Fruit fly (Drosophila melanogaster) whole organism, embryonic: Measurements from ENCODE around the gene CG43813.

Source experiments
- ATbp ChIP-seq: fragments of 200-800 bp; sonication (Bioruptor generic); optimal IDR thresholded peaks from 2 replicates; lab custom pipeline; 2017; ENCODE audit warnings: missing biosample characterization, mild to moderate bottlenecking, missing genetic modification characterization, missing genetic modification reagents
- Blimp-1 ChIP-seq: fragments of 200-800 bp; sonication (Bioruptor generic); optimal IDR thresholded peaks from 3 replicates; lab custom pipeline; 2018; ENCODE audit warnings: missing biosample characterization, missing genetic modification characterization, mild to moderate bottlenecking, moderate library complexity, missing genetic modification reagents
- CG10267 ChIP-seq: fragments of 200-800 bp; sonication (Bioruptor generic); optimal IDR thresholded peaks from 2 replicates; lab custom pipeline; 2018; ENCODE audit warnings: missing biosample characterization, mild to moderate bottlenecking, missing genetic modification characterization, moderate library complexity
- CG10321 ChIP-seq: fragments of 200-800 bp; sonication (Bioruptor generic); IDR thresholded peaks from 2 replicates; pipeline ENCODE4 v1.3.6; 2022; ENCODE audit warnings: missing biosample characterization, missing genetic modification characterization
- CG10959 ChIP-seq: fragments of 200-800 bp; sonication (Bioruptor generic); IDR thresholded peaks from 2 replicates; pipeline ENCODE4 v1.3.6; 2022; ENCODE audit warnings: missing biosample characterization, missing genetic modification characterization
- CG14667 ChIP-seq: fragments of 200-800 bp; sonication (Bioruptor generic); IDR thresholded peaks from 2 replicates; pipeline ENCODE4 v1.3.6; 2022; ENCODE audit warnings: missing biosample characterization, missing genetic modification characterization
- CG14965 ChIP-seq: fragments of 200-800 bp; sonication (Bioruptor generic); optimal IDR thresholded peaks from 2 replicates; lab custom pipeline; 2016; ENCODE audit warnings: missing biosample characterization, missing genetic modification characterization, borderline replicate concordance
- CG15269 ChIP-seq: fragments of 200-800 bp; sonication (Bioruptor generic); optimal IDR thresholded peaks from 2 replicates; lab custom pipeline; 2018; ENCODE audit warnings: missing biosample characterization, mild to moderate bottlenecking, missing genetic modification characterization, moderate library complexity
- CG1603 ChIP-seq: fragments of 200-800 bp; sonication (Bioruptor generic); optimal IDR thresholded peaks from 2 replicates; lab custom pipeline; 2019; ENCODE audit warnings: missing biosample characterization, mild to moderate bottlenecking, missing genetic modification characterization, moderate library complexity
- CG17359 ChIP-seq: fragments of 200-800 bp; sonication (Bioruptor generic); optimal IDR thresholded peaks from 3 replicates; lab custom pipeline; 2018; ENCODE audit warnings: missing biosample characterization, mild to moderate bottlenecking, missing genetic modification characterization, moderate library complexity
- CG17385 ChIP-seq: fragments of 200-800 bp; sonication (Bioruptor generic); optimal IDR thresholded peaks from 3 replicates; lab custom pipeline; 2018; ENCODE audit warnings: missing biosample characterization, mild to moderate bottlenecking, missing genetic modification characterization
- CG2120 ChIP-seq: fragments of 200-800 bp; sonication (Bioruptor generic); optimal IDR thresholded peaks from 3 replicates; lab custom pipeline; 2016; ENCODE audit warnings: missing biosample characterization, missing genetic modification characterization
- CG2678 ChIP-seq: fragments of 200-800 bp; sonication (Bioruptor generic); optimal IDR thresholded peaks from 3 replicates; lab custom pipeline; 2019; ENCODE audit warnings: missing biosample characterization, mild to moderate bottlenecking, missing genetic modification characterization, moderate library complexity
- CG2875 ChIP-seq: fragments of 200-800 bp; sonication (Bioruptor generic); optimal IDR thresholded peaks from 2 replicates; lab custom pipeline; 2017; ENCODE audit warnings: missing biosample characterization, mild to moderate bottlenecking, missing genetic modification characterization, missing genetic modification reagents
- CG30403 ChIP-seq: fragments of 200-800 bp; sonication (Bioruptor generic); optimal IDR thresholded peaks from 3 replicates; lab custom pipeline; 2016; ENCODE audit warnings: missing biosample characterization, missing genetic modification characterization
- CG4820 ChIP-seq: fragments of 200-800 bp; sonication (Bioruptor generic); optimal IDR thresholded peaks from 3 replicates; lab custom pipeline; 2016; ENCODE audit warnings: missing biosample characterization, missing genetic modification characterization
- CG6689 ChIP-seq: fragments of 200-800 bp; sonication (Bioruptor generic); IDR thresholded peaks from 2 replicates; pipeline ENCODE4 v1.3.6; 2022; ENCODE audit warnings: missing biosample characterization, missing genetic modification characterization
- CG8359 ChIP-seq: fragments of 200-800 bp; sonication (Bioruptor generic); optimal IDR thresholded peaks from 2 replicates; lab custom pipeline; 2017; ENCODE audit warnings: missing biosample characterization, mild to moderate bottlenecking, missing genetic modification characterization, borderline replicate concordance
- CG9817 ChIP-seq: fragments of 200-800 bp; sonication (Bioruptor generic); optimal IDR thresholded peaks from 2 replicates; lab custom pipeline; 2018; ENCODE audit warnings: missing biosample characterization, mild to moderate bottlenecking, missing genetic modification characterization, moderate library complexity
- Fer1 ChIP-seq: fragments of 200-800 bp; sonication (Bioruptor generic); optimal IDR thresholded peaks from 2 replicates; lab custom pipeline; 2017; ENCODE audit warnings: missing biosample characterization, mild to moderate bottlenecking, missing genetic modification characterization
- Hmr ChIP-seq: fragments of 200-800 bp; sonication (Bioruptor generic); optimal IDR thresholded peaks from 3 replicates; lab custom pipeline; 2017; ENCODE audit warnings: mild to moderate bottlenecking, missing biosample characterization, missing genetic modification reagents, missing genetic modification characterization
- Hr51 ChIP-seq, 2 experiments: fragments of 200-800 bp; sonication (Bioruptor generic); optimal IDR thresholded peaks; 2 replicates in 1 of 2; 3 replicates in 1 of 2; lab custom pipeline; 2016 to 2018; ENCODE audit warnings: missing biosample characterization in 2 of 2, missing genetic modification characterization in 2 of 2, mild to moderate bottlenecking in 1 of 2, moderate library complexity in 1 of 2
- Meics ChIP-seq: fragments of 200-800 bp; sonication (Bioruptor generic); optimal IDR thresholded peaks from 2 replicates; lab custom pipeline; 2017; ENCODE audit warnings: missing biosample characterization, mild to moderate bottlenecking, missing genetic modification characterization
- Oli ChIP-seq: fragments of 200-800 bp; sonication (Bioruptor generic); optimal IDR thresholded peaks from 2 replicates; lab custom pipeline; 2018; ENCODE audit warnings: missing biosample characterization, mild to moderate bottlenecking, missing genetic modification characterization, moderate library complexity
- Ptx1 ChIP-seq: fragments of 200-800 bp; sonication (Bioruptor generic); IDR thresholded peaks from 2 replicates; pipeline ENCODE4 v1.3.6; 2022; ENCODE audit warnings: missing biosample characterization, missing genetic modification characterization
- Ravus ChIP-seq: fragments of 200-800 bp; sonication (Bioruptor generic); IDR thresholded peaks from 2 replicates; pipeline ENCODE4 v1.3.6; 2022; ENCODE audit warnings: missing biosample characterization, missing genetic modification characterization
- Xrp1 ChIP-seq: fragments of 200-800 bp; sonication (Bioruptor generic); IDR thresholded peaks from 2 replicates; pipeline ENCODE4 v1.3.6; 2022; ENCODE audit warnings: missing biosample characterization, missing genetic modification characterization
- az2 ChIP-seq: fragments of 200-800 bp; sonication (Bioruptor generic); optimal IDR thresholded peaks from 3 replicates; lab custom pipeline; 2016; ENCODE audit warnings: missing biosample characterization, missing genetic modification characterization
- cwo ChIP-seq: fragments of 200-800 bp; sonication (Bioruptor generic); optimal IDR thresholded peaks from 3 replicates; lab custom pipeline; 2017; ENCODE audit warnings: missing biosample characterization, missing genetic modification characterization, mild to moderate bottlenecking, moderate library complexity, missing genetic modification reagents
- dmrt99B ChIP-seq: fragments of 200-800 bp; sonication (Bioruptor generic); optimal IDR thresholded peaks from 2 replicates; lab custom pipeline; 2018; ENCODE audit warnings: missing biosample characterization, mild to moderate bottlenecking, missing genetic modification characterization, moderate library complexity
- ewg ChIP-seq: fragments of 200-800 bp; sonication (Bioruptor generic); optimal IDR thresholded peaks from 3 replicates; lab custom pipeline; 2017; ENCODE audit warnings: mild to moderate bottlenecking, missing biosample characterization, missing genetic modification reagents, missing genetic modification characterization
- gem ChIP-seq: fragments of 200-800 bp; sonication (Bioruptor generic); optimal IDR thresholded peaks from 2 replicates; lab custom pipeline; 2019; ENCODE audit warnings: missing biosample characterization, mild to moderate bottlenecking, missing genetic modification characterization, moderate library complexity
- grau ChIP-seq: fragments of 200-800 bp; optimal IDR thresholded peaks from 3 replicates; lab custom pipeline; 2019; ENCODE audit warnings: missing biosample characterization, mild to moderate bottlenecking, missing genetic modification characterization, moderate library complexity
- ken ChIP-seq: fragments of 200-800 bp; sonication (Bioruptor generic); IDR thresholded peaks from 3 replicates; pipeline ENCODE4 v1.3.6; 2022; ENCODE audit warnings: missing biosample characterization, missing genetic modification characterization
- knrl ChIP-seq: fragments of 200-800 bp; sonication (Bioruptor generic); IDR thresholded peaks from 3 replicates; pipeline ENCODE4 v1.3.6; 2022; ENCODE audit warnings: missing biosample characterization, missing genetic modification characterization; ENCODE audit not compliant: partially characterized antibody
- lab ChIP-seq: fragments of 200-800 bp; sonication (Bioruptor generic); optimal IDR thresholded peaks from 3 replicates; lab custom pipeline; 2017; ENCODE audit warnings: missing biosample characterization, missing genetic modification characterization, mild to moderate bottlenecking, moderate library complexity, missing genetic modification reagents
- nmo ChIP-seq: fragments of 200-800 bp; sonication (Bioruptor generic); optimal IDR thresholded peaks from 2 replicates; lab custom pipeline; 2018; ENCODE audit warnings: missing biosample characterization, mild to moderate bottlenecking, missing genetic modification characterization, moderate library complexity
- onecut ChIP-seq: fragments of 200-800 bp; sonication (Bioruptor generic); IDR thresholded peaks from 2 replicates; pipeline ENCODE4 v1.3.6; 2022; ENCODE audit warnings: missing biosample characterization, missing genetic modification characterization
- pan ChIP-seq, 4 experiments: fragments of >200 bp in 3 of 4; fragments of 200-800 bp in 1 of 4; sonication (Bioruptor generic) in 1 of 4; optimal IDR thresholded peaks in 3 of 4; IDR thresholded peaks in 1 of 4; 2 replicates each; pipeline versions ENCODE4 v1.3.6 to Lab custom; 2017 to 2022; ENCODE audit warnings: missing biosample characterization in 2 of 4, missing genetic modification characterization in 2 of 4, mixed read lengths in 1 of 4
- ranshi ChIP-seq: fragments of 200-800 bp; sonication (Bioruptor generic); IDR thresholded peaks from 2 replicates; pipeline ENCODE4 v1.3.6; 2022; ENCODE audit warnings: missing biosample characterization, missing genetic modification characterization
- row ChIP-seq: fragments of 200-800 bp; sonication (Bioruptor generic); IDR thresholded peaks from 3 replicates; pipeline ENCODE4 v1.3.6; 2022; ENCODE audit warnings: missing biosample characterization, missing genetic modification characterization
- sens ChIP-seq: fragments of 200-800 bp; sonication (Bioruptor generic); peaks from one replicate; lab custom pipeline; 2016; ENCODE audit warnings: missing biosample characterization, missing genetic modification characterization
- seq ChIP-seq: fragments of 200-800 bp; sonication (Bioruptor generic); IDR thresholded peaks from 2 replicates; pipeline ENCODE4 v1.3.6; 2022; ENCODE audit warnings: missing biosample characterization, missing genetic modification characterization
- tin ChIP-seq: fragments of 200-800 bp; sonication (Bioruptor generic); optimal IDR thresholded peaks from 3 replicates; lab custom pipeline; 2016; ENCODE audit warnings: missing biosample characterization, missing genetic modification characterization
- zf30C ChIP-seq: fragments of 200-800 bp; sonication (Bioruptor generic); optimal IDR thresholded peaks from 3 replicates; lab custom pipeline; 2018; ENCODE audit warnings: missing biosample characterization, mild to moderate bottlenecking, missing genetic modification characterization
- zfh1 ChIP-seq: fragments of 200-800 bp; sonication (Bioruptor generic); IDR thresholded peaks from 3 replicates; pipeline ENCODE4 v1.3.6; 2022; ENCODE audit warnings: missing biosample characterization, missing genetic modification characterization

Gene CG43813

dm6 chr2L:12337162-12337561, 6.9 kb downstream of the CG43813 start (continued):
- peak; percentile 44 for TF ChIP-seq Hmr (GFP tag; lab: Kevin White, UChicago)
- peak; percentile 12 for TF ChIP-seq CG4820 (GFP tag; lab: Kevin White, UChicago)
- peak; percentile 32; the same call in 2 of the 3 replicates for TF ChIP-seq row (GFP tag; lab: Robert Waterston, UW)
- peak; percentile 56 for TF ChIP-seq CG2678 (tag; lab: Kevin White, UChicago)
- no peak for TF ChIP-seq Ravus (GFP tag; lab: Robert Waterston, UW)
- peak; percentile 46 for TF ChIP-seq Blimp-1 (GFP tag; lab: Kevin White, UChicago)
- peak; percentile 11 for TF ChIP-seq CG1603 (tag; lab: Kevin White, UChicago)
- peak; percentile 41 for TF ChIP-seq dmrt99B (tag; lab: Kevin White, UChicago)
- TF ChIP-seq Fer1 (GFP tag; lab: Kevin White, UChicago): peak; percentile 11
- no peak for TF ChIP-seq CG14667 (GFP tag; lab: Robert Waterston, UW)
- TF ChIP-seq CG30403 (GFP tag; lab: Kevin White, UChicago): peak; percentile 38
- TF ChIP-seq CG8359 (GFP tag; lab: Kevin White, UChicago): no peak
- peak; percentile 20 for TF ChIP-seq CG17359 (tag; lab: Kevin White, UChicago)
- no peak for TF ChIP-seq Xrp1 (GFP tag; lab: Robert Waterston, UW)
- TF ChIP-seq grau (tag; lab: Kevin White, UChicago): peak; percentile 43
- peak; percentile 12 for TF ChIP-seq zf30C
- TF ChIP-seq CG14965 (GFP tag; lab: Kevin White, UChicago): no peak
- TF ChIP-seq CG6689 (GFP tag; lab: Robert Waterston, UW): peak; percentile 38; the same call in 1 of the 2 replicates
- no peak for TF ChIP-seq CG10267 (tag; lab: Kevin White, UChicago)
- TF ChIP-seq CG2120 (GFP tag; lab: Kevin White, UChicago): peak; percentile 25
- peak; percentile 47 for TF ChIP-seq Oli (tag; lab: Kevin White, UChicago)
- peak; percentile 27 for TF ChIP-seq CG17385 (GFP tag; lab: Kevin White, UChicago)
- peak; percentile 5 for TF ChIP-seq ATbp (GFP tag; lab: Kevin White, UChicago)
- TF ChIP-seq CG10959 (GFP tag; lab: Robert Waterston, UW): no peak
- TF ChIP-seq nmo (GFP tag; lab: Kevin White, UChicago): peak; percentile 49
- TF ChIP-seq, all 482 proteins: peak for 40

- TF ChIP-seq zfh1 (GFP tag; lab: Robert Waterston, UW): 0 out of 3 replicates have a peak, but pooled peaks have one; percentile 22
- TF ChIP-seq CG9817 (tag; lab: Kevin White, UChicago): peak; percentile 1
- no peak for TF ChIP-seq CG2875
- 0 out of 3 replicates have a peak, but pooled peaks have one; percentile 42 for TF ChIP-seq ken (GFP tag; lab: Robert Waterston, UW)
- TF ChIP-seq ranshi (GFP tag; lab: Robert Waterston, UW): peak; percentile 33; the same call in 1 of the 2 replicates
- TF ChIP-seq cwo (GFP tag; lab: Kevin White, UChicago): peak; percentile 9
- peak; percentile 1 for TF ChIP-seq ewg (GFP tag; lab: Kevin White, UChicago)
- peak; percentile 1 for TF ChIP-seq tin
- 0 out of 2 replicates have a peak, but pooled peaks have one; percentile 24 for TF ChIP-seq seq (GFP tag; lab: Robert Waterston, UW)
- no peak for TF ChIP-seq CG10321 (GFP tag; lab: Robert Waterston, UW)
- peak; percentile 33 for TF ChIP-seq CG2120 (GFP tag; lab: Kevin White, UChicago)
- TF ChIP-seq az2 (GFP tag; lab: Kevin White, UChicago): no peak
- TF ChIP-seq Meics (GFP tag; lab: Kevin White, UChicago): peak; percentile 16
- TF ChIP-seq gem (tag; lab: Kevin White, UChicago): peak; percentile 40
- peak; percentile 32 for TF ChIP-seq Hmr (GFP tag; lab: Kevin White, UChicago)
- peak; percentile 22 for TF ChIP-seq CG1603 (tag; lab: Kevin White, UChicago)
- peak; percentile 72 for TF ChIP-seq sens
- TF ChIP-seq CG15269 (tag; lab: Kevin White, UChicago): peak; percentile 25
- TF ChIP-seq Oli (tag; lab: Kevin White, UChicago): peak; percentile 6
- no peak for TF ChIP-seq pan (optimal IDR thresholded peaks at IDR 0.05; lab: Kevin White, UChicago)
- TF ChIP-seq pan (GFP tag; optimal IDR thresholded peaks at IDR 0.05 in 1 of 2, IDR thresholded peaks at IDR 0.05 in 1 of 2): peak in 1 of 2 experiments; percentile 10
- TF ChIP-seq dmrt99B (tag; lab: Kevin White, UChicago): peak; percentile 37
- TF ChIP-seq lab (GFP tag; lab: Kevin White, UChicago): peak; percentile 45
- 0 out of 3 replicates have a peak, but pooled peaks have one; percentile 17 for TF ChIP-seq knrl (GFP tag; lab: Robert Waterston, UW)
- TF ChIP-seq Ptx1 (GFP tag; lab: Robert Waterston, UW): 0 out of 2 replicates have a peak, but pooled peaks have one; percentile 19
- 0 out of 2 replicates have a peak, but pooled peaks have one; percentile 12 for TF ChIP-seq onecut (GFP tag; lab: Robert Waterston, UW)
- peak in 1 of 2 experiments; percentile 34 for TF ChIP-seq Hr51 (GFP tag; optimal IDR thresholded peaks at IDR 0.05; lab: Kevin White, UChicago)
Measured at dm6 chr2L:12314838-12315237, 29.2 kb downstream of the CG43813 start.
